Worm (Caenorhabditis elegans) whole organism, late embryonic: ENCODE measurements around the gene chil-26.
A peak's percentile ranks its signal among the peaks of the same experiment; 100 is the strongest.

ENCODE experiments used
- C08G9.2 ChIP-seq: sonication (generic microtip); optimal IDR thresholded peaks from 2 replicates; lab custom pipeline; 2016; ENCODE audit warnings: mild to moderate bottlenecking, missing genetic modification characterization, moderate library complexity, missing compliant biosample characterization
- K02D7.2 ChIP-seq: sonication (generic microtip); optimal IDR thresholded peaks from 2 replicates; lab custom pipeline; 2017; ENCODE audit warnings: mild to moderate bottlenecking, missing genetic modification characterization, missing compliant biosample characterization
- K09A11.1 ChIP-seq: sonication (generic microtip); optimal IDR thresholded peaks from 2 replicates; lab custom pipeline; 2017; ENCODE audit warnings: antibody characterized with exemption, mild to moderate bottlenecking, missing genetic modification characterization, missing compliant biosample characterization; ENCODE audit not compliant: insufficient read depth
- T23F11.4 ChIP-seq: fragments of 200-800 bp; sonication (Bioruptor generic); optimal IDR thresholded peaks from 2 replicates; lab custom pipeline; 2018; ENCODE audit warnings: mild to moderate bottlenecking, missing genetic modification characterization, missing compliant biosample characterization
- Y22D7AL.16 ChIP-seq: sonication (generic microtip); optimal IDR thresholded peaks from 2 replicates; lab custom pipeline; 2016; ENCODE audit warnings: missing genetic modification characterization, missing compliant biosample characterization
- ahr-1 ChIP-seq: sonication (generic microtip); optimal IDR thresholded peaks from 2 replicates; lab custom pipeline; 2016; ENCODE audit warnings: missing genetic modification characterization, missing compliant biosample characterization
- ama-1 ChIP-seq: fragments of 150-350 bp; optimal IDR thresholded peaks from 2 replicates; lab custom pipeline; 2014
- ceh-14 ChIP-seq: sonication (generic microtip); optimal IDR thresholded peaks from 2 replicates; lab custom pipeline; 2016; ENCODE audit warnings: missing genotype, missing genetic modification characterization, missing compliant biosample characterization
- ceh-22 ChIP-seq: sonication (generic microtip); optimal IDR thresholded peaks from 2 replicates; lab custom pipeline; 2017; ENCODE audit warnings: missing biosample characterization, missing genetic modification characterization
- ceh-24 ChIP-seq: sonication (generic microtip); optimal IDR thresholded peaks from 2 replicates; lab custom pipeline; 2016; ENCODE audit warnings: mild to moderate bottlenecking, missing genetic modification characterization, missing compliant biosample characterization
- ceh-31 ChIP-seq: sonication (generic microtip); optimal IDR thresholded peaks from 2 replicates; lab custom pipeline; 2016; ENCODE audit warnings: missing genetic modification characterization, missing compliant biosample characterization
- ceh-34 ChIP-seq: sonication (generic microtip); optimal IDR thresholded peaks from 2 replicates; lab custom pipeline; 2016; ENCODE audit warnings: mild to moderate bottlenecking, missing genetic modification characterization, missing compliant biosample characterization
- ceh-45 ChIP-seq: fragments of 200-800 bp; sonication (Bioruptor generic); IDR thresholded peaks from 2 replicates; pipeline ENCODE4 v1.3.6; 2022; ENCODE audit warnings: missing genetic modification reagents, missing genetic modification characterization, missing compliant biosample characterization
- che-1 ChIP-seq: sonication (generic microtip); optimal IDR thresholded peaks from 2 replicates; lab custom pipeline; 2016; ENCODE audit warnings: mild to moderate bottlenecking, missing genetic modification characterization, missing compliant biosample characterization
- dve-1 ChIP-seq: sonication (generic microtip); optimal IDR thresholded peaks from 2 replicates; lab custom pipeline; 2017; ENCODE audit warnings: antibody characterized with exemption, mild to moderate bottlenecking, missing genetic modification characterization, missing compliant biosample characterization
- elt-2 ChIP-seq: sonication (generic microtip); optimal IDR thresholded peaks from 2 replicates; lab custom pipeline; 2016; ENCODE audit warnings: missing genetic modification reagents, missing genetic modification characterization, missing compliant biosample characterization
- fkh-10 ChIP-seq: fragments of 150-350 bp; optimal IDR thresholded peaks from 2 replicates; lab custom pipeline; 2014; ENCODE audit warnings: missing biosample characterization, missing genetic modification reagents, missing genetic modification characterization
- fkh-6 ChIP-seq: sonication (generic microtip); optimal IDR thresholded peaks from 2 replicates; lab custom pipeline; 2016; ENCODE audit warnings: missing genetic modification characterization, missing compliant biosample characterization
- hlh-6 ChIP-seq: sonication (generic microtip); optimal IDR thresholded peaks from 2 replicates; lab custom pipeline; 2016; ENCODE audit warnings: missing genotype, missing genetic modification characterization, missing compliant biosample characterization
- lin-11 ChIP-seq: fragments of 200-800 bp; sonication (Bioruptor generic); optimal IDR thresholded peaks from 2 replicates; lab custom pipeline; 2018; ENCODE audit warnings: mild to moderate bottlenecking, missing genetic modification characterization, missing compliant biosample characterization
- mec-3 ChIP-seq: sonication (generic microtip); optimal IDR thresholded peaks from 2 replicates; lab custom pipeline; 2016; ENCODE audit warnings: borderline replicate concordance, missing genetic modification characterization, missing compliant biosample characterization
- nhr-11 ChIP-seq: fragments of 150-350 bp; optimal IDR thresholded peaks from 2 replicates; lab custom pipeline; 2014; ENCODE audit warnings: missing biosample characterization, missing genetic modification characterization
- nhr-232 ChIP-seq: sonication (generic microtip); optimal IDR thresholded peaks from 2 replicates; lab custom pipeline; 2016; ENCODE audit warnings: missing genetic modification characterization, missing compliant biosample characterization
- npax-4 ChIP-seq: sonication (generic microtip); optimal IDR thresholded peaks from 2 replicates; lab custom pipeline; 2016; ENCODE audit warnings: missing genetic modification characterization, missing compliant biosample characterization
- pag-3 ChIP-seq: sonication (generic microtip); optimal IDR thresholded peaks from 2 replicates; lab custom pipeline; 2016; ENCODE audit warnings: missing compliant biosample characterization, missing genetic modification characterization, borderline replicate concordance
- pros-1 ChIP-seq: fragments of 150-350 bp; optimal IDR thresholded peaks from 2 replicates; lab custom pipeline; 2014; ENCODE audit warnings: missing biosample characterization, missing genetic modification reagents, missing genetic modification characterization
- rnt-1 ChIP-seq: sonication (generic microtip); optimal IDR thresholded peaks from 2 replicates; lab custom pipeline; 2016; ENCODE audit warnings: missing genetic modification characterization, missing compliant biosample characterization
- sox-2 ChIP-seq: fragments of 200-800 bp; sonication (Bioruptor generic); IDR thresholded peaks from 2 replicates; pipeline ENCODE4 v1.3.6; 2022; ENCODE audit warnings: missing genetic modification reagents, missing genetic modification characterization, missing compliant biosample characterization
- syd-9 ChIP-seq: sonication (generic microtip); optimal IDR thresholded peaks from 2 replicates; lab custom pipeline; 2016; ENCODE audit warnings: mild to moderate bottlenecking, missing genetic modification characterization, moderate library complexity, missing compliant biosample characterization
- tbx-7 ChIP-seq: sonication (generic microtip); optimal IDR thresholded peaks from 2 replicates; lab custom pipeline; 2016; ENCODE audit warnings: missing genotype, missing genetic modification characterization, missing compliant biosample characterization
- ttx-3 ChIP-seq: sonication (generic microtip); optimal IDR thresholded peaks from 2 replicates; lab custom pipeline; 2016; ENCODE audit warnings: missing genetic modification reagents, missing genetic modification characterization, missing compliant biosample characterization
- unc-3 ChIP-seq, 2 experiments: fragments of 200-800 bp in 1 of 2; sonication (Bioruptor generic) in 1 of 2; sonication (generic microtip) in 1 of 2; conservative IDR thresholded peaks in 1 of 2; optimal IDR thresholded peaks in 1 of 2; 2 replicates each; pipeline versions ENCODE4 v1.3.6 to Lab custom; 2016 to 2022; ENCODE audit warnings: missing compliant biosample characterization in 2 of 2, missing genetic modification characterization in 2 of 2, missing genetic modification reagents in 1 of 2
- zip-5 ChIP-seq: sonication (generic microtip); optimal IDR thresholded peaks from 2 replicates; lab custom pipeline; 2016; ENCODE audit warnings: missing genetic modification characterization, missing compliant biosample characterization
- ztf-16 ChIP-seq: sonication (generic microtip); optimal IDR thresholded peaks from 2 replicates; lab custom pipeline; 2017; ENCODE audit warnings: missing genetic modification characterization, missing compliant biosample characterization

Gene chil-26

DNA sequence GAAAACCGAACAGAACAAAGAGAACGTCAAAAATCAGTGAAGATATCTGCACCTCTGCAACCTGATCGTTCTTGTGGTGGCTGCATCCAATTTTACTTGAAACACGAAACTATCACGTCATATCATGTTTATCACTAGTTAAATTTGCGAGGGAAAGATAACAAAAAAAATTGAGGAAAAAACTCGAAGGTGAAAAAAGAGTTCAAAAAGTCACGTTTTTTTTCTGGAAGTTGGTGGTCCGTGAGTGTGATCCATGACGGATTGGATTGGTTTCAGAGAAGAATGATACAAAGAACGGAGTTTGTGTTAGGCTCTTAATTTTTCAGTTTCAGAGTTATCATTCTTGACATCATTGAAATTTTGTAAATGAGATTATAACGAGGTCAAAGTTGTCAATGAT is 7.7 kb downstream of the chil-26 start:
- TF ChIP-seq K02D7.2 (tag; lab: Kevin White, UChicago) (no peak), K09A11.1 (tag; lab: Kevin White, UChicago) (no peak), ttx-3 (tag; lab: Kevin White, UChicago) (no peak), npax-4 (tag; lab: Kevin White, UChicago) (no peak), fkh-10 (GFP tag; lab: Kevin White, UChicago) (no peak), ahr-1 (tag; lab: Kevin White, UChicago) (no peak), ceh-22 (tag; lab: Kevin White, UChicago) (no peak), rnt-1 (tag; lab: Kevin White, UChicago) (no peak), pag-3 (tag; lab: Kevin White, UChicago) (no peak), zip-5 (tag; lab: Kevin White, UChicago) (no peak), ceh-34 (no peak), ceh-31 (tag; lab: Kevin White, UChicago) (no peak), T23F11.4 (GFP tag; lab: Kevin White, UChicago) (no peak), nhr-11 (tag; lab: Kevin White, UChicago) (no peak), mec-3 (no peak)

DNA sequence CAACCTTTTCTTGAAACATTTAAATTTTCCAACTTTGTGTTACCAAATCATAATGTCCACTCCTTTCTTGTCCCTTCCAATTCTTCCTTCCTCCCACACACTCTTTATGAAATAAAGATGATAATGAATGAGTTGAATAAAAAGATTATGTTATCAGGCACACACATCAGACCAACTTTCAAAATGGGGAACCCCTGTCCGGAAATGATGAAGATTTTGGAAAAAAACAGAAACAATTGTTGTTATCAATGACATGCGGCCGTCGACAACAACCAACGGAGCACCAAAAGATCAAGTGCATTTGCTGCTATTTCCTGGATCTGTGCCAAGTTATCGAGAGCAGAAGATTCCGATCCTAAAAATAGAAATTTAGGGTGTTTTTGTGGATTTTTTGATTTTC is 8.5 kb downstream of the chil-26 start:
- TF ChIP-seq fkh-6 (tag; lab: Kevin White, UChicago) (no peak), elt-2 (tag; lab: Kevin White, UChicago) (peak; percentile 28)

DNA sequence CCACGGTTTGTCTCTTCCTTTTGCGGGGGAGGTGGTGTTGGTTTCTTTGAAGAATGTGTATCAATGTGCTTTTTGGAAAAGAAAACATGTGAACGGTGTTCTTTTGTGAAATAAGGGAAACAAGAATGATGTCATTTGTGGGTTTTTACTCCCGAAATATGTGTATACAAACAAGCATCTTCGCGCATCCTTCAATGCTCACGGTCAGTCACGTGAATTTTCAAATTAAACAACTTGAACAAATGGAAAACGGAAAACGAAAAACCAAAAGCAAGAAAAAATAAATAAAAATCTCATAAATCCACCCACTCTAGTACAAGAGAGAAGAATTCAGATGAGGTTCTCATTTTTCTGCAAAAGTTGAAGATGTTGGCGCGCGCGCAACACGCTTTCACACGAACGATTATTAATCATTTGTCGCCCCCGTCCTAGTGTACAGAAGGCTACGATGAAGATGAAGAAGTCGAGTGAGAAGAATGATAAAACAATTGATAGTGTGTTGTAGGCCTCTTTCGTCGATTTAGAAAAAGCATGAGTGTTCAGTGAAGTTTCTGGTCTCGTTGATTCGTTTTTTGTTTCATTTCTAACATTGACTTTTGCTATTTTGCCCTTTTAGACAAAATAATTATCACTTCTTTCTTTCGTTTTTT is 10.4 kb downstream of the chil-26 start:
- TF ChIP-seq fkh-10 (GFP tag; lab: Kevin White, UChicago) = no peak
- TF ChIP-seq ceh-22 (tag; lab: Kevin White, UChicago) = no peak
- TF ChIP-seq zip-5 (tag; lab: Kevin White, UChicago) = no peak
- TF ChIP-seq ceh-24 (tag; lab: Kevin White, UChicago) = no peak
- TF ChIP-seq, all 69 proteins: peak for 0

DNA sequence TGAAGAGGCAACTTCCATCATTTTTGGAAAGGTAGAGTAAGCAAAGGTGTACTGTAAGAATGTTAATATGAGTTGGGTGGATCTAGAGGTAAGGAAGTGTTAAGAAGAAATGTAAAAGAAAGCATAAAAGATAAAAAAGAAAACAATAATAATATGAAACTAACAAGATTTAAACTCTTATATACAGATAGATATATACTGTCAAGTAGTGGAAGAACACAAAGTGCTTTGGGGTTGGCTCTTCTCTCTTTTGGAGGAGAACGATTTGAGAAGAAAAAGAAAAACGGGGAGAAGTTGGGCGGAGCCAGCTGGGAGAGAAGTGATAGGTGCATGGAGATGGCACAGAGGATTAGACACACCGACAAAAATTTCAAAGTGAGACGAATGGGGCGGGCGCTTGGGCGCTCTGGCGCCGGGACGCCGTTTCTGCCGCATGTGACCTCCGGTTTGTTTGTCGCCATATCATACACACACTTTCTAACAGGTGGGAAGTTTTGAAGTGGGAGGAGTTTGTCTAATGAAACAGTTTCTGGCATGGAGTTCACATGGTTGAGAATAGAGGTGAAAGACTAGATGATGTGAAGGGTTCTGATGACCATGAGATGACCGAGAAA is 12.6 kb downstream of the chil-26 start, which contains the start of gene T19H5.4:
Gene T19H5.4, minus strand, starts transcription at position 51 of the 614 bp plus-strand sequence.
- no peak for TF ChIP-seq npax-4 (tag; lab: Kevin White, UChicago)
- peak; percentile 23 for TF ChIP-seq ceh-31 (tag; lab: Kevin White, UChicago)
- TF ChIP-seq hlh-6 (tag; lab: Kevin White, UChicago) = no peak
- no peak for TF ChIP-seq nhr-232 (tag; lab: Kevin White, UChicago)

DNA sequence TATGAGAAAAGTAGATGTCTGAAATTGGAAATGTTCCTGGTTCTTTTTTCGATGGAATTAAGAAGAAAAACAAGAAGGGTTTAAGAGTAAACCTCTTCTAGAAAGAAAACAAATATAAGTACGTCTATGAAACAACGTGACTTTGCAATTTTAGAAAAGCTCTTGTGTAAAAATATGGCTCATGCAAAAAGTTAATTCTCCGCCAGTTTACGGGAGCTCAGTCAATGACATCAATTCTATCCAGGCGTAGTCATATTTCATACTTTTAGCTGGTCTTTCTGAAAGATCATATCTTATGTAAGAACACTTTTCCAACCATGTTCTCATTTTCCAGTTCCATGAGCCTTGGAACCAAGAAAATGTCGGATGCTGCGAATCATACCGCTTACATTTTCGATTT is 15.1 kb downstream of the chil-26 start:
- no peak for TF ChIP-seq ceh-14
- TF ChIP-seq sox-2 = no peak
- no peak for TF ChIP-seq C08G9.2 (tag; lab: Kevin White, UChicago)

DNA sequence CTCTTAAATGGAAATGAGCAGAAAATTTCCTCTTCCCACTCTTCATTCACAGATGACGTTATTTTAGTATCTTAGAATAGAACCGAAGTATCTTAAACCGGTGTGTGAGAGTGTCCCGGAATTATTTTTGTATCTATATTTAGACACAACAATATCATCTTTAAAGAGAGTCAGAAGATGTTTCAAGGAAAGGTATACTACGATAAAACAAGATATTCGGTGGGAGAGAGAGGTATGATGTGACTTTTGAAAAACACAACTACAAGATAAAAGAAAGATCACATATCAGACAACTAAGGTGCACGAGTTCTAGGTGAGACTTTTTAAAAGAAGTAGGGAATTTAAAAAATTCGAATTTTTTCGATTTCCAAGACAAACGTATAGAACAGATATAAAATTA is 15.7 kb downstream of the chil-26 start:
- TF ChIP-seq elt-2 (tag; lab: Kevin White, UChicago) (no peak), lin-11 (tag; lab: Kevin White, UChicago) (no peak), npax-4 (tag; lab: Kevin White, UChicago) (no peak), pros-1 (tag; lab: Kevin White, UChicago) (no peak), Y22D7AL.16 (no peak), ama-1 (lab: Kevin White, UChicago) (no peak), ceh-45 (GFP tag; lab: Robert Waterston, UW) (no peak), unc-3 (GFP tag; conservative IDR thresholded peaks at IDR 0.05; lab: Robert Waterston, UW) (no peak), unc-3 (tag; optimal IDR thresholded peaks at IDR 0.05; lab: Kevin White, UChicago) (no peak), ztf-16 (no peak), ceh-24 (tag; lab: Kevin White, UChicago) (no peak), che-1 (tag; lab: Kevin White, UChicago) (no peak), dve-1 (tag; lab: Kevin White, UChicago) (no peak), syd-9 (tag; lab: Kevin White, UChicago) (no peak), tbx-7 (no peak)
